Worm (Caenorhabditis elegans) whole organism, late embryonic: ENCODE results near the gene sir-2.3.

Source experiments
- ama-1 ChIP-seq: fragments of 150-350 bp; optimal IDR thresholded peaks from 2 replicates; lab custom pipeline; 2014
- npax-4 ChIP-seq: sonication (generic microtip); optimal IDR thresholded peaks from 2 replicates; lab custom pipeline; 2016; ENCODE audit warnings: missing genetic modification characterization, missing compliant biosample characterization
- pros-1 ChIP-seq: fragments of 150-350 bp; optimal IDR thresholded peaks from 2 replicates; lab custom pipeline; 2014; ENCODE audit warnings: missing biosample characterization, missing genetic modification reagents, missing genetic modification characterization
- sox-4 ChIP-seq: sonication (generic microtip); optimal IDR thresholded peaks from 2 replicates; lab custom pipeline; 2017; ENCODE audit warnings: mild to moderate bottlenecking, missing genetic modification characterization, inconsistent platforms, missing compliant biosample characterization
- ttx-3 ChIP-seq: sonication (generic microtip); optimal IDR thresholded peaks from 2 replicates; lab custom pipeline; 2016; ENCODE audit warnings: missing genetic modification reagents, missing genetic modification characterization, missing compliant biosample characterization
- unc-3 ChIP-seq, 2 experiments: fragments of 200-800 bp in 1 of 2; sonication (Bioruptor generic) in 1 of 2; sonication (generic microtip) in 1 of 2; conservative IDR thresholded peaks in 1 of 2; optimal IDR thresholded peaks in 1 of 2; 2 replicates each; pipeline versions ENCODE4 v1.3.6 to Lab custom; 2016 to 2022; ENCODE audit warnings: missing compliant biosample characterization in 2 of 2, missing genetic modification characterization in 2 of 2, missing genetic modification reagents in 1 of 2
- unc-42 ChIP-seq: sonication (generic microtip); optimal IDR thresholded peaks from 2 replicates; lab custom pipeline; 2016; ENCODE audit warnings: missing genotype, missing genetic modification characterization, missing compliant biosample characterization

ce11 chrX:13366955-13367354 lies 35.5 kb downstream of the sir-2.3 start:
- TF ChIP-seq ttx-3: no peak
- TF ChIP-seq unc-42 (tag; lab: Kevin White, UChicago): no peak
- TF ChIP-seq ama-1 (lab: Kevin White, UChicago): no peak
- TF ChIP-seq sox-4: no peak
- TF ChIP-seq pros-1 (tag; lab: Kevin White, UChicago): no peak
- TF ChIP-seq unc-3 (GFP tag; conservative IDR thresholded peaks at IDR 0.05; lab: Robert Waterston, UW): no peak
- no peak for TF ChIP-seq unc-3 (tag; optimal IDR thresholded peaks at IDR 0.05; lab: Kevin White, UChicago)
- no peak for TF ChIP-seq npax-4 (tag; lab: Kevin White, UChicago)
